Fruit fly (Drosophila melanogaster): ENCODE results near the gene CG42740.

CG42740 gene

DNA sequence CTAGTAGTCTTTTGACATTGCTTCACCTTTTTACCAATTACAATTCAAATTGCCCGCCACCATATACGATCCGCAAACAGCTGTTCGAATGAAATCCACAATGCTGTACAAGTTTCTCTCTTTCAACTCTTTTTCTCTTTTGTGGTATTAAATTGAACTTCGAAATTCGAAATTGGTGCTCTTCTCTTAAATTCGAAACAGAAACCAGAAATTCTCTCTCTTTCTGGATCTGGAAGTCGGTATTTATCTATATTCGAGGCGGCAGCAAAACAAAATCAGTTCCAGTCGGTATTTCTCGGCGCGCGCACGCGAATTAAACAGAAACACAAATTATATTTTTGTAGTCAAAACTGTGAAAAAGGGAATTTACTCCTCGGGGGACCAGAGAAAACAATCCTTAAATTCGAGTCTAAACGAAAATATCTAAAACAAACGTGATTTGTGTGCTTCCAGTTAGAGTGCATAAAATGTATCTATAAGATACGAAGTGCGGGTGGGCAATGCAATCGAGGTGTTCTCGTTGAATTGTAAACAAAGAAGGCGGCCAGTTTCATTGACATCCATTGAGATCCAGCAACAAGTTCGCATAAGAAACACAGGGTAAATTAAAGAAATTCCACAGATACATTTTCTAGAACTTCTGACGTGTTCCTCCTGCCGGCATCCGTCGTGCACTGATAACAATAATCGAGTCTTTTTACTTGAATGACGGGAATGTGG lies 43.2 kb upstream of the CG42740 start, which contains the start of gene PH4alphaEFB (continued):
- TF ChIP-seq nau (GFP tag; optimal IDR thresholded peaks at IDR 0.05) (peak; percentile 34), CG5953 (GFP tag; IDR thresholded peaks at IDR 0.05) (0 out of 2 replicates have a peak, but pooled peaks have one; percentile 15), CG8944 (GFP tag; optimal IDR thresholded peaks at IDR 0.05) (no peak), crp (GFP tag; optimal IDR thresholded peaks at IDR 0.05) (peak; percentile 20 to 84), Hmr (GFP tag; optimal IDR thresholded peaks at IDR 0.05) (peak; percentile 0), ato (GFP tag; IDR thresholded peaks at IDR 0.05; ENCODE audit: partially characterized antibody) (no peak), CG11456 (GFP tag; IDR thresholded peaks at IDR 0.05) (no peak), Atf-2 (GFP tag; optimal IDR thresholded peaks at IDR 0.05) (no peak), CG1602 (GFP tag; optimal IDR thresholded peaks at IDR 0.05) (no peak), CG4404 (GFP tag; IDR thresholded peaks at IDR 0.05) (no peak), Opbp (GFP tag; IDR thresholded peaks at IDR 0.05; ENCODE audit: partially characterized antibody) (0 out of 3 replicates have a peak, but pooled peaks have one; percentile 22), her (GFP tag; optimal IDR thresholded peaks at IDR 0.05) (no peak), CG11723 (GFP tag; optimal IDR thresholded peaks at IDR 0.05) (no peak), ERR (GFP tag; optimal IDR thresholded peaks at IDR 0.05) (no peak), CG34224 (GFP tag; IDR thresholded peaks at IDR 0.05; ENCODE audit: partially characterized antibody) (peak; percentile 75), Gug (GFP tag; IDR thresholded peaks at IDR 0.05) (no peak), Lim3 (GFP tag; IDR thresholded peaks at IDR 0.05) (no peak), maf-S (GFP tag; optimal IDR thresholded peaks at IDR 0.05) (no peak), CG8924 (tag; optimal IDR thresholded peaks at IDR 0.05) (no peak), cato (GFP tag; optimal IDR thresholded peaks at IDR 0.05; ENCODE audit: borderline replicate concordance) (no peak), hb (GFP tag; IDR thresholded peaks at IDR 0.05; ENCODE audit: partially characterized antibody) (no peak), Blimp-1 (GFP tag; optimal IDR thresholded peaks at IDR 0.05) (no peak), zen2 (GFP tag; IDR thresholded peaks at IDR 0.05; ENCODE audit: partially characterized antibody) (peak; percentile 54; the same call in 2 of the 3 replicates), CkIIα-i1 (GFP tag; IDR thresholded peaks at IDR 0.05) (no peak), Xrp1 (GFP tag; IDR thresholded peaks at IDR 0.05) (no peak), CG5245 (GFP tag; optimal IDR thresholded peaks at IDR 0.05) (no peak), nerfin-1 (tag; optimal IDR thresholded peaks at IDR 0.05) (peak; percentile 56), gfzf (GFP tag; optimal IDR thresholded peaks at IDR 0.05) (peak; percentile 33), CG14710 (tag; optimal IDR thresholded peaks at IDR 0.05) (no peak), Ssrp (tag; optimal IDR thresholded peaks at IDR 0.05) (no peak), fd3F (GFP tag; optimal IDR thresholded peaks at IDR 0.05) (no peak), CG17568 (GFP tag; optimal IDR thresholded peaks at IDR 0.05) (peak; percentile 58), CG15269 (tag; optimal IDR thresholded peaks at IDR 0.05) (no peak), CG6683 (GFP tag; optimal IDR thresholded peaks at IDR 0.05) (no peak), Dp (GFP tag; optimal IDR thresholded peaks at IDR 0.05) (peak; percentile 85), wdn (GFP tag; IDR thresholded peaks at IDR 0.05) (no peak), Dad (GFP tag; optimal IDR thresholded peaks at IDR 0.05) (no peak), croc (GFP tag; conservative IDR thresholded peaks at IDR 0.05) (no peak), CG31441 (GFP tag; IDR thresholded peaks at IDR 0.05) (no peak; the same call in 1 of the 2 replicates), E2f2 (GFP tag; IDR thresholded peaks at IDR 0.05) (peak; percentile 92), Hey (tag; optimal IDR thresholded peaks at IDR 0.05) (no peak), row (GFP tag; IDR thresholded peaks at IDR 0.05) (no peak), CG12071 (GFP tag; optimal IDR thresholded peaks at IDR 0.05) (no peak), danr (GFP tag; IDR thresholded peaks at IDR 0.05) (no peak), CG2199 (GFP tag; IDR thresholded peaks at IDR 0.05) (0 out of 3 replicates have a peak, but pooled peaks have one; percentile 28), fru (optimal IDR thresholded peaks at IDR 0.05) (no peak), salm (tag; optimal IDR thresholded peaks at IDR 0.05) (no peak), eve (GFP tag; optimal IDR thresholded peaks at IDR 0.05) (no peak), CG11560 (tag; IDR thresholded peaks at IDR 0.05) (no peak)

Data from whole organism, embryonic.